Fruit fly (Drosophila melanogaster) whole organism, embryonic: ENCODE results near the gene PCID2.
A peak's percentile ranks its signal among the peaks of the same experiment; 100 is the strongest.

Experiments
- Awh ChIP-seq: fragments of 200-800 bp; sonication (Bioruptor generic); IDR thresholded peaks from 2 replicates; pipeline ENCODE4, ENCODE4 v1.3.6; 2022; ENCODE audit warnings: missing biosample characterization, missing genetic modification characterization
- CG10209 ChIP-seq: fragments of 200-800 bp; sonication (Bioruptor generic); optimal IDR thresholded peaks from 3 replicates; lab custom pipeline; 2017; ENCODE audit warnings: missing biosample characterization, mild to moderate bottlenecking, missing genetic modification characterization, missing genetic modification reagents
- CG10462 ChIP-seq: fragments of 200-800 bp; sonication (Bioruptor generic); optimal IDR thresholded peaks from 2 replicates; lab custom pipeline; 2016; ENCODE audit warnings: missing biosample characterization, missing genetic modification characterization
- CG11504 ChIP-seq: fragments of 200-800 bp; sonication (Bioruptor generic); optimal IDR thresholded peaks from 3 replicates; lab custom pipeline; 2019; ENCODE audit warnings: missing biosample characterization, mild to moderate bottlenecking, missing genetic modification characterization, moderate library complexity
- CG12299 ChIP-seq: fragments of 200-800 bp; sonication (Bioruptor generic); optimal IDR thresholded peaks from 2 replicates; lab custom pipeline; 2018; ENCODE audit warnings: missing biosample characterization, mild to moderate bottlenecking, missing genetic modification characterization
- CG12659 ChIP-seq: fragments of 200-800 bp; sonication (Bioruptor generic); optimal IDR thresholded peaks from 3 replicates; lab custom pipeline; 2017; ENCODE audit warnings: mild to moderate bottlenecking, missing biosample characterization, missing genetic modification reagents, missing genetic modification characterization
- CG16813 ChIP-seq: fragments of 200-800 bp; sonication (Bioruptor generic); IDR thresholded peaks from 3 replicates; pipeline ENCODE4 v1.3.6; 2022; ENCODE audit warnings: missing biosample characterization, missing genetic modification characterization; ENCODE audit not compliant: partially characterized antibody
- CG17359 ChIP-seq: fragments of 200-800 bp; sonication (Bioruptor generic); optimal IDR thresholded peaks from 3 replicates; lab custom pipeline; 2018; ENCODE audit warnings: missing biosample characterization, mild to moderate bottlenecking, missing genetic modification characterization, moderate library complexity
- CG2202 ChIP-seq: fragments of 200-800 bp; sonication (Bioruptor generic); optimal IDR thresholded peaks from 2 replicates; lab custom pipeline; 2018; ENCODE audit warnings: missing biosample characterization, mild to moderate bottlenecking, missing genetic modification characterization
- CG2875 ChIP-seq: fragments of 200-800 bp; sonication (Bioruptor generic); optimal IDR thresholded peaks from 2 replicates; lab custom pipeline; 2017; ENCODE audit warnings: missing biosample characterization, mild to moderate bottlenecking, missing genetic modification characterization, missing genetic modification reagents
- CG4617 ChIP-seq: fragments of 200-800 bp; sonication (Bioruptor generic); optimal IDR thresholded peaks from 3 replicates; lab custom pipeline; 2016; ENCODE audit warnings: missing biosample characterization, missing genetic modification characterization, borderline replicate concordance
- CG4820 ChIP-seq: fragments of 200-800 bp; sonication (Bioruptor generic); optimal IDR thresholded peaks from 3 replicates; lab custom pipeline; 2016; ENCODE audit warnings: missing biosample characterization, missing genetic modification characterization
- CG6689 ChIP-seq: fragments of 200-800 bp; sonication (Bioruptor generic); IDR thresholded peaks from 2 replicates; pipeline ENCODE4 v1.3.6; 2022; ENCODE audit warnings: missing biosample characterization, missing genetic modification characterization
- CG6791 ChIP-seq: fragments of 200-800 bp; sonication (Bioruptor generic); IDR thresholded peaks from 3 replicates; pipeline ENCODE4 v1.3.6; 2022; ENCODE audit warnings: missing biosample characterization, missing genetic modification characterization; ENCODE audit not compliant: partially characterized antibody
- CG6813 ChIP-seq: fragments of 200-800 bp; sonication (Bioruptor generic); optimal IDR thresholded peaks from 2 replicates; lab custom pipeline; 2017; ENCODE audit warnings: missing biosample characterization, missing genetic modification characterization, mild to moderate bottlenecking, moderate library complexity, missing genetic modification reagents
- CG9609 ChIP-seq: fragments of 200-800 bp; sonication (Bioruptor generic); optimal IDR thresholded peaks from 3 replicates; lab custom pipeline; 2016; ENCODE audit warnings: missing biosample characterization, missing genetic modification characterization
- Fer3 ChIP-seq: fragments of 200-800 bp; sonication (Bioruptor generic); optimal IDR thresholded peaks from 2 replicates; lab custom pipeline; 2018; ENCODE audit warnings: missing biosample characterization, mild to moderate bottlenecking, missing genetic modification characterization, moderate library complexity
- HLH3B ChIP-seq: fragments of 200-800 bp; sonication (Bioruptor generic); IDR thresholded peaks from 2 replicates; pipeline ENCODE4 v1.3.6; 2022; ENCODE audit warnings: missing biosample characterization, missing genetic modification characterization
- Hmr ChIP-seq: fragments of 200-800 bp; sonication (Bioruptor generic); optimal IDR thresholded peaks from 3 replicates; lab custom pipeline; 2017; ENCODE audit warnings: mild to moderate bottlenecking, missing biosample characterization, missing genetic modification reagents, missing genetic modification characterization
- Lpt ChIP-seq: fragments of >200 bp; optimal IDR thresholded peaks from 2 replicates; lab custom pipeline; 2018; ENCODE audit warnings: missing biosample characterization, missing genetic modification characterization
- NC2β ChIP-seq: fragments of 200-800 bp; sonication (Bioruptor generic); optimal IDR thresholded peaks from 2 replicates; lab custom pipeline; 2016; ENCODE audit warnings: missing biosample characterization, missing genetic modification characterization
- NK7.1 ChIP-seq: fragments of 200-800 bp; sonication (Bioruptor generic); optimal IDR thresholded peaks from 3 replicates; lab custom pipeline; 2016; ENCODE audit warnings: missing biosample characterization, missing genetic modification characterization
- Nf-YB ChIP-seq: fragments of 200-800 bp; sonication (Bioruptor generic); optimal IDR thresholded peaks from 3 replicates; lab custom pipeline; 2019; ENCODE audit warnings: missing biosample characterization, mild to moderate bottlenecking, missing genetic modification characterization, moderate library complexity
- Nf-YC ChIP-seq: fragments of 200-800 bp; optimal IDR thresholded peaks from 3 replicates; lab custom pipeline; 2019; ENCODE audit warnings: missing biosample characterization, mild to moderate bottlenecking, missing genetic modification characterization, moderate library complexity
- Oaz ChIP-seq: fragments of 200-800 bp; sonication (Bioruptor generic); IDR thresholded peaks from 2 replicates; pipeline ENCODE4 v1.3.6; 2022; ENCODE audit warnings: missing biosample characterization, missing genetic modification characterization
- Ravus ChIP-seq: fragments of 200-800 bp; sonication (Bioruptor generic); IDR thresholded peaks from 2 replicates; pipeline ENCODE4 v1.3.6; 2022; ENCODE audit warnings: missing biosample characterization, missing genetic modification characterization
- Stat92E ChIP-seq, 3 experiments: fragments of >200 bp in 2 of 3; fragments of 200-800 bp in 1 of 3; sonication (Bioruptor generic) in 1 of 3; optimal IDR thresholded peaks; 2 replicates each; lab custom pipeline; 2017 to 2019; ENCODE audit warnings: missing biosample characterization in 3 of 3, missing genetic modification characterization in 3 of 3, mild to moderate bottlenecking in 1 of 3, moderate library complexity in 1 of 3
- Xbp1 ChIP-seq: fragments of 200-800 bp; sonication (Bioruptor generic); optimal IDR thresholded peaks from 3 replicates; lab custom pipeline; 2016; ENCODE audit warnings: missing biosample characterization, mild to moderate bottlenecking, missing genetic modification characterization
- aop ChIP-seq: fragments of 200-800 bp; sonication (Bioruptor generic); IDR thresholded peaks from 2 replicates; pipeline ENCODE4 v1.3.6; 2022; ENCODE audit warnings: missing biosample characterization, missing genetic modification characterization
- ap ChIP-seq: fragments of 200-800 bp; sonication (Bioruptor generic); IDR thresholded peaks from 2 replicates; pipeline ENCODE4 v1.3.6; 2022; ENCODE audit warnings: missing biosample characterization, missing genetic modification characterization
- ara ChIP-seq: fragments of 200-800 bp; sonication (Bioruptor generic); IDR thresholded peaks from 2 replicates; pipeline ENCODE4 v1.3.6; 2022; ENCODE audit warnings: missing biosample characterization, missing genetic modification characterization
- ase ChIP-seq: fragments of 200-800 bp; sonication (Bioruptor generic); IDR thresholded peaks from 3 replicates; pipeline ENCODE4 v1.3.6; 2022; ENCODE audit warnings: missing biosample characterization, missing genetic modification characterization
- ash1 ChIP-seq: fragments of 200-800 bp; sonication (Bioruptor generic); optimal IDR thresholded peaks from 2 replicates; lab custom pipeline; 2018; ENCODE audit warnings: missing biosample characterization, mild to moderate bottlenecking, missing genetic modification characterization
- ato ChIP-seq: fragments of 200-800 bp; sonication (Bioruptor generic); IDR thresholded peaks from 2 replicates; pipeline ENCODE4 v1.3.6; 2022; ENCODE audit warnings: missing biosample characterization, missing genetic modification characterization; ENCODE audit not compliant: partially characterized antibody
- br ChIP-seq: fragments of >200 bp; optimal IDR thresholded peaks from 2 replicates; lab custom pipeline; 2017
- ci ChIP-seq: fragments of 200-800 bp; sonication (Bioruptor generic); IDR thresholded peaks from 3 replicates; pipeline ENCODE4 v1.3.6; 2022; ENCODE audit warnings: missing biosample characterization, missing genetic modification characterization
- fd64A ChIP-seq: fragments of 200-800 bp; sonication (Bioruptor generic); optimal IDR thresholded peaks from 3 replicates; lab custom pipeline; 2018; ENCODE audit warnings: missing biosample characterization, mild to moderate bottlenecking, missing genetic modification characterization
- h ChIP-seq: fragments of >200 bp; optimal IDR thresholded peaks from 2 replicates; lab custom pipeline; 2017
- hkb ChIP-seq, 2 experiments: fragments of 200-800 bp in 1 of 2; fragments of >200 bp in 1 of 2; sonication (Bioruptor generic) in 1 of 2; IDR thresholded peaks in 1 of 2; optimal IDR thresholded peaks in 1 of 2; 2 replicates each; pipeline versions ENCODE4 v1.3.6 to Lab custom; 2017 to 2022; ENCODE audit warnings: missing biosample characterization in 1 of 2, missing genetic modification characterization in 1 of 2
- lab ChIP-seq: fragments of 200-800 bp; sonication (Bioruptor generic); optimal IDR thresholded peaks from 3 replicates; lab custom pipeline; 2017; ENCODE audit warnings: missing biosample characterization, missing genetic modification characterization, mild to moderate bottlenecking, moderate library complexity, missing genetic modification reagents
- psq ChIP-seq: fragments of 200-800 bp; sonication (Bioruptor generic); optimal IDR thresholded peaks from 2 replicates; lab custom pipeline; 2017; ENCODE audit warnings: missing biosample characterization, missing genetic modification characterization
- salm ChIP-seq: fragments of 200-800 bp; sonication (Bioruptor generic); optimal IDR thresholded peaks from 2 replicates; lab custom pipeline; 2018; ENCODE audit warnings: missing biosample characterization, mild to moderate bottlenecking, missing genetic modification characterization
- slp2 ChIP-seq: fragments of 200-800 bp; sonication (Bioruptor generic); optimal IDR thresholded peaks from 2 replicates; lab custom pipeline; 2016; ENCODE audit warnings: missing biosample characterization, missing genetic modification characterization
- sr ChIP-seq: fragments of 200-800 bp; sonication (Bioruptor generic); IDR thresholded peaks from 3 replicates; pipeline ENCODE4 v1.3.6; 2022; ENCODE audit warnings: missing biosample characterization, missing genetic modification characterization
- tin ChIP-seq: fragments of 200-800 bp; sonication (Bioruptor generic); optimal IDR thresholded peaks from 3 replicates; lab custom pipeline; 2016; ENCODE audit warnings: missing biosample characterization, missing genetic modification characterization

PCID2 gene

DNA sequence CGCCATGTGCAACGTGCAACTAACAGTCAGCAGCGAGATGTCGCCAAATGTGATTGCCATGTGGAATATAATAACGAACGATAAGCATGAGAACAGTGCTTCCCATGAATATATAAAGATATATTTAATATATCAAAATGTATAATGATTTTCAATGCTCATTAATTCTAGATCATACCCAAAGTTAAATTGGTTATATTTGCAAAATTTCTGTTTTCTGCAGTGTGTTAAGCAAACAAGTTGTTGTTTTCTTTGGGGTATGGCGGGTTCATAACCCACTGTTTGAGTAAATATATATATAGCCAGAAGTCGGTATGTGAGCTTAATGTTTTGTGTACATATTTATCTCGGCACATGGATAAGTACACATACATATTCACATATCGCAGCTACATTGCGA, 10.6 kb downstream of the PCID2 start (continued):
- TF ChIP-seq CG2875 (GFP tag; lab: Kevin White, UChicago) (no peak), ase (GFP tag; lab: Robert Waterston, UW) (no peak), hkb (optimal IDR thresholded peaks at IDR 0.05; lab: Kevin White, UChicago) (no peak), hkb (GFP tag; IDR thresholded peaks at IDR 0.05; lab: Robert Waterston, UW) (peak; percentile 52), Nf-YB (GFP tag; lab: Kevin White, UChicago) (no peak), ato (GFP tag; lab: Robert Waterston, UW) (no peak), CG4820 (no peak), CG9609 (GFP tag; lab: Kevin White, UChicago) (no peak), CG17359 (tag; lab: Kevin White, UChicago) (peak; percentile 50), CG12659 (GFP tag; lab: Kevin White, UChicago) (no peak), fd64A (GFP tag; lab: Kevin White, UChicago) (peak; percentile 22), CG4617 (no peak), ash1 (GFP tag; lab: Kevin White, UChicago) (no peak), ci (GFP tag; lab: Robert Waterston, UW) (0 out of 3 replicates have a peak, but pooled peaks have one; percentile 38), CG2202 (tag; lab: Kevin White, UChicago) (no peak), NC2β (GFP tag; lab: Kevin White, UChicago) (no peak), Fer3 (tag; lab: Kevin White, UChicago) (peak; percentile 11), CG12299 (no peak), CG6813 (GFP tag; lab: Kevin White, UChicago) (peak; percentile 10), ap (GFP tag; lab: Robert Waterston, UW) (no peak), Ravus (GFP tag; lab: Robert Waterston, UW) (no peak), slp2 (GFP tag; lab: Kevin White, UChicago) (no peak), lab (peak; percentile 36), Hmr (GFP tag; lab: Kevin White, UChicago) (no peak), sr (GFP tag; lab: Robert Waterston, UW) (no peak), CG10209 (GFP tag; lab: Kevin White, UChicago) (no peak), CG16813 (GFP tag; lab: Robert Waterston, UW) (no peak), ara (no peak), Awh (0 out of 2 replicates have a peak, but pooled peaks have one; percentile 20), Lpt (GFP tag; lab: Kevin White, UChicago) (no peak), Stat92E (GFP tag; optimal IDR thresholded peaks at IDR 0.05; lab: Kevin White, UChicago) (no peak), HLH3B (GFP tag; lab: Robert Waterston, UW) (peak; percentile 19; the same call in 1 of the 2 replicates), psq (GFP tag; lab: Kevin White, UChicago) (no peak), Nf-YC (no peak), salm (tag; lab: Kevin White, UChicago) (no peak), h (lab: Kevin White, UChicago) (no peak), CG6689 (no peak), tin (GFP tag; lab: Kevin White, UChicago) (no peak), aop (GFP tag; lab: Robert Waterston, UW) (no peak), br (lab: Kevin White, UChicago) (no peak), CG10462 (no peak)

dm6 chr3L:11645933-11646332, 19.7 kb downstream of the PCID2 start, which contains the start of gene CG6071:
Gene CG6071 (minus strand): TSS chr3L:11646033.
- no peak for TF ChIP-seq CG11504 (tag; lab: Kevin White, UChicago)
- TF ChIP-seq Oaz (GFP tag; lab: Robert Waterston, UW): no peak
- no peak for TF ChIP-seq CG6791
- TF ChIP-seq Xbp1 (GFP tag; lab: Kevin White, UChicago): no peak
- TF ChIP-seq NK7.1: no peak
